Fruit fly (Drosophila melanogaster) whole organism, embryonic: ENCODE measurements around the gene CG43925.

Experiments
- Abd-B ChIP-seq: fragments of 200-800 bp; sonication (Bioruptor generic); optimal IDR thresholded peaks from 2 replicates; lab custom pipeline; 2018; ENCODE audit warnings: missing biosample characterization, mild to moderate bottlenecking, missing genetic modification characterization, moderate library complexity
- Ada2b ChIP-seq: fragments of 200-800 bp; sonication (Bioruptor generic); IDR thresholded peaks from 2 replicates; pipeline ENCODE4 v1.3.6; 2022; ENCODE audit warnings: missing biosample characterization, missing genetic modification characterization
- Atf-2 ChIP-seq: fragments of 200-800 bp; sonication (Bioruptor generic); optimal IDR thresholded peaks from 2 replicates; lab custom pipeline; 2016; ENCODE audit warnings: missing biosample characterization, missing genetic modification characterization
- Bgb ChIP-seq: fragments of 200-800 bp; sonication (Bioruptor generic); IDR thresholded peaks from 2 replicates; pipeline ENCODE4 v1.3.6; 2022; ENCODE audit warnings: missing biosample characterization, missing genetic modification characterization; ENCODE audit not compliant: partially characterized antibody
- BtbVII ChIP-seq: fragments of 200-800 bp; sonication (Bioruptor generic); optimal IDR thresholded peaks from 3 replicates; lab custom pipeline; 2017; ENCODE audit warnings: missing biosample characterization, mild to moderate bottlenecking, missing genetic modification characterization
- CG12071 ChIP-seq: fragments of 200-800 bp; sonication (Bioruptor generic); optimal IDR thresholded peaks from 3 replicates; lab custom pipeline; 2018; ENCODE audit warnings: missing biosample characterization, mild to moderate bottlenecking, missing genetic modification characterization
- CG12155 ChIP-seq: fragments of 200-800 bp; sonication (Bioruptor generic); optimal IDR thresholded peaks from 3 replicates; lab custom pipeline; 2016; ENCODE audit warnings: missing biosample characterization, missing genetic modification characterization
- CG1233 ChIP-seq: fragments of 200-800 bp; sonication (Bioruptor generic); optimal IDR thresholded peaks from 4 replicates; lab custom pipeline; 2018; ENCODE audit warnings: missing biosample characterization, mild to moderate bottlenecking, missing genetic modification characterization
- CG13123 ChIP-seq: fragments of 200-800 bp; sonication (Bioruptor generic); optimal IDR thresholded peaks from 2 replicates; lab custom pipeline; 2016; ENCODE audit warnings: missing biosample characterization, missing genetic modification characterization
- CG13424 ChIP-seq: fragments of 200-800 bp; sonication (Bioruptor generic); optimal IDR thresholded peaks from 2 replicates; lab custom pipeline; 2019; ENCODE audit warnings: missing biosample characterization, mild to moderate bottlenecking, missing genetic modification characterization, moderate library complexity
- CG16863 ChIP-seq: fragments of 200-800 bp; sonication (Bioruptor generic); optimal IDR thresholded peaks from 3 replicates; lab custom pipeline; 2016; ENCODE audit warnings: missing biosample characterization, missing genetic modification characterization
- CG17802 ChIP-seq: fragments of 200-800 bp; sonication (Bioruptor generic); optimal IDR thresholded peaks from 2 replicates; lab custom pipeline; 2018; ENCODE audit warnings: missing biosample characterization, mild to moderate bottlenecking, missing genetic modification characterization, moderate library complexity
- CG2889 ChIP-seq: fragments of 200-800 bp; sonication (Bioruptor generic); IDR thresholded peaks from 3 replicates; pipeline ENCODE4 v1.3.6; 2022; ENCODE audit warnings: missing biosample characterization, missing genetic modification characterization
- CG31388 ChIP-seq: fragments of 200-800 bp; sonication (Bioruptor generic); optimal IDR thresholded peaks from 2 replicates; lab custom pipeline; 2016; ENCODE audit warnings: missing biosample characterization, missing genetic modification characterization
- CG32772 ChIP-seq: fragments of 200-800 bp; sonication (Bioruptor generic); IDR thresholded peaks from 2 replicates; pipeline ENCODE4 v1.3.6; 2022; ENCODE audit warnings: missing biosample characterization, missing genetic modification characterization
- CG4617 ChIP-seq: fragments of 200-800 bp; sonication (Bioruptor generic); optimal IDR thresholded peaks from 3 replicates; lab custom pipeline; 2016; ENCODE audit warnings: missing biosample characterization, missing genetic modification characterization, borderline replicate concordance
- CG7786 ChIP-seq: fragments of 200-800 bp; sonication (Bioruptor generic); optimal IDR thresholded peaks from 2 replicates; lab custom pipeline; 2016; ENCODE audit warnings: missing biosample characterization, missing genetic modification characterization
- CG7987 ChIP-seq: fragments of 200-800 bp; sonication (Bioruptor generic); optimal IDR thresholded peaks from 2 replicates; lab custom pipeline; 2018; ENCODE audit warnings: missing biosample characterization, mild to moderate bottlenecking, missing genetic modification characterization, moderate library complexity
- CG9817 ChIP-seq: fragments of 200-800 bp; sonication (Bioruptor generic); optimal IDR thresholded peaks from 2 replicates; lab custom pipeline; 2018; ENCODE audit warnings: missing biosample characterization, mild to moderate bottlenecking, missing genetic modification characterization, moderate library complexity
- Camta ChIP-seq: fragments of 200-800 bp; sonication (Bioruptor generic); optimal IDR thresholded peaks from 2 replicates; lab custom pipeline; 2016; ENCODE audit warnings: missing biosample characterization, missing genetic modification characterization
- Dfd ChIP-seq, 2 experiments: fragments of >200 bp; optimal IDR thresholded peaks; 2 replicates each; lab custom pipeline; 2017; ENCODE audit warnings: missing biosample characterization in 2 of 2, missing genetic modification characterization in 2 of 2
- ERR ChIP-seq: fragments of 200-800 bp; sonication (Bioruptor generic); optimal IDR thresholded peaks from 2 replicates; lab custom pipeline; 2016; ENCODE audit warnings: missing biosample characterization, missing genetic modification characterization
- GATAe ChIP-seq: fragments of 200-800 bp; sonication (Bioruptor generic); conservative IDR thresholded peaks from 2 replicates; pipeline ENCODE4 v1.3.6; 2022; ENCODE audit warnings: missing biosample characterization, missing genetic modification characterization
- HmgD ChIP-seq: fragments of 200-800 bp; sonication (Bioruptor generic); optimal IDR thresholded peaks from 3 replicates; lab custom pipeline; 2016; ENCODE audit warnings: missing biosample characterization, missing genetic modification characterization
- Nf-YB ChIP-seq: fragments of 200-800 bp; sonication (Bioruptor generic); optimal IDR thresholded peaks from 3 replicates; lab custom pipeline; 2019; ENCODE audit warnings: missing biosample characterization, mild to moderate bottlenecking, missing genetic modification characterization, moderate library complexity
- Side ChIP-seq: fragments of 200-800 bp; sonication (Bioruptor generic); optimal IDR thresholded peaks from 2 replicates; lab custom pipeline; 2016; ENCODE audit warnings: missing biosample characterization, missing genetic modification characterization
- bab2 ChIP-seq: fragments of 200-800 bp; sonication (Bioruptor generic); optimal IDR thresholded peaks from 2 replicates; lab custom pipeline; 2016; ENCODE audit warnings: missing biosample characterization, missing genetic modification characterization
- bcd ChIP-seq: fragments of 200-800 bp; sonication (Bioruptor generic); optimal IDR thresholded peaks from 2 replicates; lab custom pipeline; 2017; ENCODE audit warnings: missing biosample characterization, mild to moderate bottlenecking, missing genetic modification characterization
- br ChIP-seq: fragments of >200 bp; optimal IDR thresholded peaks from 2 replicates; lab custom pipeline; 2017
- cwo ChIP-seq: fragments of 200-800 bp; sonication (Bioruptor generic); optimal IDR thresholded peaks from 3 replicates; lab custom pipeline; 2017; ENCODE audit warnings: missing biosample characterization, missing genetic modification characterization, mild to moderate bottlenecking, moderate library complexity, missing genetic modification reagents
- dmrt11E ChIP-seq: fragments of 200-800 bp; sonication (Bioruptor generic); optimal IDR thresholded peaks from 3 replicates; lab custom pipeline; 2018; ENCODE audit warnings: missing biosample characterization, mild to moderate bottlenecking, missing genetic modification characterization, moderate library complexity
- esg ChIP-seq: fragments of 200-800 bp; sonication (Bioruptor generic); conservative IDR thresholded peaks from 2 replicates; pipeline ENCODE4 v1.3.6; 2022; ENCODE audit warnings: missing biosample characterization, missing genetic modification characterization
- fd96Cb ChIP-seq: fragments of 200-800 bp; sonication (Bioruptor generic); optimal IDR thresholded peaks from 2 replicates; lab custom pipeline; 2018; ENCODE audit warnings: missing biosample characterization, mild to moderate bottlenecking, missing genetic modification characterization, moderate library complexity
- ftz-f1 ChIP-seq: fragments of 200-800 bp; sonication (Bioruptor generic); optimal IDR thresholded peaks from 2 replicates; lab custom pipeline; 2016; ENCODE audit warnings: missing biosample characterization, missing genetic modification characterization
- her ChIP-seq: fragments of 200-800 bp; sonication (Bioruptor generic); optimal IDR thresholded peaks from 2 replicates; lab custom pipeline; 2016; ENCODE audit warnings: missing biosample characterization, missing genetic modification characterization
- klu ChIP-seq: fragments of 200-800 bp; sonication (Bioruptor generic); IDR thresholded peaks from 2 replicates; pipeline ENCODE4 v1.3.6; 2022; ENCODE audit warnings: missing biosample characterization, missing genetic modification characterization
- sug ChIP-seq: fragments of 200-800 bp; optimal IDR thresholded peaks from 2 replicates; lab custom pipeline; 2019; ENCODE audit warnings: missing biosample characterization, mild to moderate bottlenecking, missing genetic modification characterization, moderate library complexity
- tup ChIP-seq: fragments of 200-800 bp; sonication (Bioruptor generic); optimal IDR thresholded peaks from 2 replicates; lab custom pipeline; 2016; ENCODE audit warnings: missing biosample characterization, mild to moderate bottlenecking, missing genetic modification characterization, moderate library complexity
- usp ChIP-seq: fragments of >200 bp; optimal IDR thresholded peaks from 2 replicates; lab custom pipeline; 2017; ENCODE audit warnings: missing biosample characterization, missing genetic modification characterization
- wek ChIP-seq: fragments of 200-800 bp; sonication (Bioruptor generic); optimal IDR thresholded peaks from 3 replicates; lab custom pipeline; 2018; ENCODE audit warnings: missing biosample characterization, mild to moderate bottlenecking, missing genetic modification characterization, moderate library complexity
- zf30C ChIP-seq: fragments of 200-800 bp; sonication (Bioruptor generic); optimal IDR thresholded peaks from 3 replicates; lab custom pipeline; 2018; ENCODE audit warnings: missing biosample characterization, mild to moderate bottlenecking, missing genetic modification characterization

Gene CG43925

dm6 chr2L:13203437-13204137, 27.4 kb downstream of the CG43925 start, which contains the start of gene Pect (continued):
- TF ChIP-seq Abd-B (GFP tag; lab: Kevin White, UChicago) (no peak), CG1233 (GFP tag; lab: Kevin White, UChicago) (no peak), Dfd (GFP tag; optimal IDR thresholded peaks at IDR 0.05; lab: Kevin White, UChicago) (no peak), CG12071 (GFP tag; lab: Kevin White, UChicago) (no peak), Bgb (GFP tag; lab: Robert Waterston, UW) (peak; percentile 65; the same call in 1 of the 2 replicates), her (GFP tag; lab: Kevin White, UChicago) (peak; percentile 98), klu (GFP tag; lab: Robert Waterston, UW) (no peak), CG32772 (GFP tag; lab: Robert Waterston, UW) (no peak), CG2889 (GFP tag; lab: Robert Waterston, UW) (no peak), usp (GFP tag; lab: Kevin White, UChicago) (no peak), BtbVII (GFP tag; lab: Kevin White, UChicago) (peak; percentile 4), wek (GFP tag; lab: Kevin White, UChicago) (peak; percentile 5), cwo (GFP tag; lab: Kevin White, UChicago) (peak; percentile 57), fd96Cb (tag; lab: Kevin White, UChicago) (peak; percentile 12), bcd (GFP tag; lab: Kevin White, UChicago) (no peak), CG13424 (peak; percentile 59), sug (tag; lab: Kevin White, UChicago) (peak; percentile 29), GATAe (peak; percentile 56; the same call in 1 of the 2 replicates), Ada2b (GFP tag; lab: Robert Waterston, UW) (no peak), Nf-YB (no peak), CG13123 (GFP tag; lab: Kevin White, UChicago) (no peak), CG12155 (GFP tag; lab: Kevin White, UChicago) (peak; percentile 8), bab2 (GFP tag; lab: Kevin White, UChicago) (no peak), zf30C (GFP tag; lab: Kevin White, UChicago) (no peak), esg (GFP tag; lab: Robert Waterston, UW) (0 out of 2 replicates have a peak, but pooled peaks have one; percentile 9), HmgD (GFP tag; lab: Kevin White, UChicago) (peak; percentile 34), CG31388 (GFP tag; lab: Kevin White, UChicago) (no peak), CG9817 (tag; lab: Kevin White, UChicago) (peak; percentile 16), dmrt11E (tag; lab: Kevin White, UChicago) (peak; percentile 37), tup (no peak), ftz-f1 (GFP tag; lab: Kevin White, UChicago) (peak; percentile 4), br (no peak), Atf-2 (GFP tag; lab: Kevin White, UChicago) (no peak), Camta (no peak), CG7786 (GFP tag; lab: Kevin White, UChicago) (no peak), CG16863 (GFP tag; lab: Kevin White, UChicago) (no peak), CG4617 (GFP tag; lab: Kevin White, UChicago) (no peak), CG17802 (tag; lab: Kevin White, UChicago) (no peak), ERR (peak; percentile 7), Side (GFP tag; lab: Kevin White, UChicago) (no peak), CG7987 (GFP tag; lab: Kevin White, UChicago) (no peak)
